Worm (Caenorhabditis elegans) whole organism, L4/young adult: ENCODE measurements around the gene C07A4.3.

Source experiments
- dao-5 ChIP-seq: sonication (generic microtip); optimal IDR thresholded peaks from 2 replicates; lab custom pipeline; 2016; ENCODE audit warnings: missing genotype, missing genetic modification characterization, moderate library complexity, missing compliant biosample characterization
- him-1 ChIP-seq: sonication (generic microtip); optimal IDR thresholded peaks from 2 replicates; lab custom pipeline; 2016; ENCODE audit warnings: missing genotype, missing genetic modification reagents, missing genetic modification characterization, missing compliant biosample characterization

DNA sequence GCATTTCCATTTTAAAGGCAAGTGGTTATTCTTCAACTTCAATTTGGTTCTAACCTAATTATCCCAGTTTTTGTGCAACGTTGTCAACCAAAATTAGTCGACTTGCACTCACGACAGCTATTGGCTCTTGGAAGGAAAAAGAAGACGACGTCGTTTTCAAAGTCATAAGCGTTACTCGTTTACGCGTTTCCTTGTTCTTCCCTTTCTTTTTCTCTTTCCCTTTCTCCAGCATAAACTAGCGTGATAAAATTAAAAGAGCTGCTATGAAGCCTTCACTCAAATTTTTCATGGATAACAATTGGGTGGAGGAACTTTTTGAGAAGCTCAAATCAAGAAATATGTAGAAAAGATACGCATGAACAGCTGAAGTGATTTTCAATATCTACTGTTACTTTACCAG is 11.6 kb upstream of the C07A4.3 start:
- no peak for TF ChIP-seq him-1 (tag; lab: Kevin White, UChicago)
- no peak for TF ChIP-seq dao-5 (tag; lab: Kevin White, UChicago)
